Worm (Caenorhabditis elegans) whole organism, L1 larva: ENCODE results near the gene dsc-1.
A peak's percentile ranks its signal among the peaks of the same experiment; 100 is the strongest.

ENCODE experiments used
- C04F5.9 ChIP-seq: sonication (generic microtip); optimal IDR thresholded peaks from 2 replicates; lab custom pipeline; 2016; ENCODE audit warnings: missing genetic modification characterization, missing compliant biosample characterization
- Y116A8C.19 ChIP-seq: sonication (generic microtip); optimal IDR thresholded peaks from 2 replicates; lab custom pipeline; 2016; ENCODE audit warnings: missing compliant biosample characterization, missing genetic modification characterization, borderline replicate concordance
- alr-1 ChIP-seq: fragments of 200-800 bp; sonication (Bioruptor generic); optimal IDR thresholded peaks from 2 replicates; lab custom pipeline; 2018; ENCODE audit warnings: borderline replicate concordance, mild to moderate bottlenecking, missing genetic modification characterization, missing compliant biosample characterization
- blmp-1 ChIP-seq: fragments of 150-350 bp; optimal IDR thresholded peaks from 2 replicates; lab custom pipeline; 2014; ENCODE audit warnings: missing biosample characterization, missing genetic modification characterization
- ceh-82 ChIP-seq, 3 experiments: fragments of 150-350 bp in 1 of 3; sonication (generic microtip) in 2 of 3; optimal IDR thresholded peaks; 2 replicates each; lab custom pipeline; 2014 to 2017; ENCODE audit warnings: missing biosample characterization in 3 of 3, missing genetic modification characterization in 3 of 3
- dpl-1 ChIP-seq, 3 experiments: fragments of 150-350 bp in 2 of 3; sonication (generic microtip) in 1 of 3; optimal IDR thresholded peaks; 2 replicates each; lab custom pipeline; 2014 to 2017; ENCODE audit warnings: missing biosample characterization in 3 of 3, missing genetic modification characterization in 3 of 3, missing genetic modification reagents in 3 of 3
- efl-1 ChIP-seq, 4 experiments: fragments of 150-350 bp; optimal IDR thresholded peaks in 3 of 4; peaks in 1 of 4; 1 replicate in 1 of 4; 2 replicates in 3 of 4; lab custom pipeline; 2014; ENCODE audit warnings: missing biosample characterization in 2 of 4, missing genetic modification characterization in 2 of 4, missing genetic modification reagents in 2 of 4
- efl-3 ChIP-seq: fragments of 200-800 bp; sonication (Bioruptor generic); optimal IDR thresholded peaks from 2 replicates; lab custom pipeline; 2018; ENCODE audit warnings: mild to moderate bottlenecking, missing genetic modification characterization, missing compliant biosample characterization
- elt-2 ChIP-seq: sonication (generic microtip); optimal IDR thresholded peaks from 2 replicates; lab custom pipeline; 2016; ENCODE audit warnings: missing genetic modification characterization, mild to moderate bottlenecking, inconsistent platforms, missing compliant biosample characterization, missing genetic modification reagents
- elt-3 ChIP-seq, 6 experiments: fragments of 150-350 bp in 1 of 6; sonication (generic microtip); optimal IDR thresholded peaks; 2 replicates each; lab custom pipeline; 2017 to 2018; ENCODE audit warnings: missing biosample characterization in 6 of 6, missing genetic modification characterization in 6 of 6, inconsistent platforms in 1 of 6
- fkh-8 ChIP-seq: sonication (generic microtip); optimal IDR thresholded peaks from 2 replicates; lab custom pipeline; 2016; ENCODE audit warnings: mild to moderate bottlenecking, missing genetic modification characterization, missing compliant biosample characterization
- fos-1 ChIP-seq: fragments of 150-350 bp; optimal IDR thresholded peaks from 2 replicates; lab custom pipeline; 2014; ENCODE audit warnings: missing biosample characterization, missing genetic modification characterization
- grh-1 ChIP-seq: fragments of 200-800 bp; sonication (Bioruptor generic); IDR thresholded peaks from 2 replicates; pipeline ENCODE4 v1.3.6; 2022; ENCODE audit warnings: missing genetic modification reagents, missing genetic modification characterization, missing compliant biosample characterization
- hlh-17 ChIP-seq: fragments of 200-800 bp; sonication (Bioruptor generic); optimal IDR thresholded peaks from 2 replicates; lab custom pipeline; 2018; ENCODE audit warnings: missing genetic modification characterization, mild to moderate bottlenecking, missing compliant biosample characterization, moderate library complexity, borderline replicate concordance
- hlh-4 ChIP-seq: sonication (generic microtip); optimal IDR thresholded peaks from 2 replicates; lab custom pipeline; 2016; ENCODE audit warnings: mild to moderate bottlenecking, missing genetic modification characterization, missing compliant biosample characterization
- jun-1 ChIP-seq: fragments of 150-350 bp; optimal IDR thresholded peaks from 2 replicates; lab custom pipeline; 2014; ENCODE audit warnings: missing biosample characterization, missing genetic modification reagents, missing genetic modification characterization
- lin-14 ChIP-seq: fragments of 200-800 bp; sonication (Bioruptor generic); optimal IDR thresholded peaks from 2 replicates; lab custom pipeline; 2018; ENCODE audit warnings: mild to moderate bottlenecking, missing genetic modification characterization, moderate library complexity, missing compliant biosample characterization
- lsy-2 ChIP-seq, 2 experiments: fragments of 150-350 bp; optimal IDR thresholded peaks; 2 replicates each; lab custom pipeline; 2014; ENCODE audit warnings: missing biosample characterization in 2 of 2, missing genetic modification characterization in 2 of 2
- mef-2 ChIP-seq: fragments of 150-350 bp; optimal IDR thresholded peaks from 2 replicates; lab custom pipeline; 2014; ENCODE audit warnings: missing biosample characterization, missing genetic modification characterization
- mep-1 ChIP-seq: fragments of 150-350 bp; optimal IDR thresholded peaks from 2 replicates; lab custom pipeline; 2014; ENCODE audit warnings: missing biosample characterization, missing genetic modification characterization
- nhr-11 ChIP-seq: fragments of 150-350 bp; optimal IDR thresholded peaks from 2 replicates; lab custom pipeline; 2014; ENCODE audit warnings: missing biosample characterization, missing genetic modification characterization
- nhr-12 ChIP-seq: sonication (generic microtip); optimal IDR thresholded peaks from 2 replicates; lab custom pipeline; 2017; ENCODE audit warnings: missing biosample characterization, missing genetic modification characterization
- nhr-19 ChIP-seq: fragments of 200-800 bp; sonication (Bioruptor generic); conservative IDR thresholded peaks from 2 replicates; pipeline ENCODE4 v1.3.6; 2022; ENCODE audit warnings: missing genetic modification characterization, missing compliant biosample characterization
- nhr-20 ChIP-seq: sonication (generic microtip); optimal IDR thresholded peaks from 2 replicates; lab custom pipeline; 2016; ENCODE audit warnings: mild to moderate bottlenecking, missing genetic modification characterization, missing compliant biosample characterization
- nhr-237 ChIP-seq: fragments of 150-350 bp; optimal IDR thresholded peaks from 2 replicates; lab custom pipeline; 2014; ENCODE audit warnings: missing biosample characterization, missing genetic modification characterization
- nhr-71 ChIP-seq: sonication (generic microtip); optimal IDR thresholded peaks from 2 replicates; lab custom pipeline; 2016; ENCODE audit warnings: mild to moderate bottlenecking, missing genetic modification characterization, moderate library complexity, missing compliant biosample characterization
- nhr-76 ChIP-seq: sonication (generic microtip); optimal IDR thresholded peaks from 2 replicates; lab custom pipeline; 2017; ENCODE audit warnings: missing biosample characterization, missing genetic modification characterization
- nhr-77 ChIP-seq: fragments of 150-350 bp; optimal IDR thresholded peaks from 2 replicates; lab custom pipeline; 2014; ENCODE audit warnings: missing biosample characterization, missing genetic modification characterization
- nhr-85 ChIP-seq: sonication (generic microtip); peaks from one replicate; lab custom pipeline; 2016; ENCODE audit warnings: missing genetic modification characterization, inconsistent platforms, missing compliant biosample characterization
- nhr-90 ChIP-seq: sonication (generic microtip); optimal IDR thresholded peaks from 2 replicates; lab custom pipeline; 2016; ENCODE audit warnings: mild to moderate bottlenecking, missing genetic modification characterization, missing compliant biosample characterization; ENCODE audit not compliant: poor library complexity
- pag-3 ChIP-seq: sonication (generic microtip); optimal IDR thresholded peaks from 2 replicates; lab custom pipeline; 2017; ENCODE audit warnings: missing genetic modification characterization, mild to moderate bottlenecking, missing compliant biosample characterization, antibody characterized with exemption, borderline replicate concordance; ENCODE audit not compliant: insufficient read depth
- pqm-1 ChIP-seq: sonication (generic microtip); optimal IDR thresholded peaks from 3 replicates; lab custom pipeline; 2017; ENCODE audit warnings: missing biosample characterization, missing genetic modification characterization
- rnt-1 ChIP-seq: sonication (generic microtip); optimal IDR thresholded peaks from 2 replicates; lab custom pipeline; 2016; ENCODE audit warnings: mild to moderate bottlenecking, missing genetic modification characterization, moderate library complexity, missing compliant biosample characterization
- skn-1 ChIP-seq: fragments of 150-350 bp; optimal IDR thresholded peaks from 2 replicates; lab custom pipeline; 2014; ENCODE audit warnings: missing biosample characterization, missing genetic modification characterization
- swsn-7 ChIP-seq: sonication (generic microtip); optimal IDR thresholded peaks from 2 replicates; lab custom pipeline; 2016; ENCODE audit warnings: missing genetic modification characterization, missing compliant biosample characterization
- tbx-2 ChIP-seq: sonication (generic microtip); optimal IDR thresholded peaks from 2 replicates; lab custom pipeline; 2016; ENCODE audit warnings: missing genetic modification characterization, missing compliant biosample characterization
- unc-30 ChIP-seq: sonication (generic microtip); optimal IDR thresholded peaks from 2 replicates; lab custom pipeline; 2017; ENCODE audit warnings: missing biosample characterization, missing genetic modification characterization
- unc-86 ChIP-seq: sonication (generic microtip); optimal IDR thresholded peaks from 2 replicates; lab custom pipeline; 2016; ENCODE audit warnings: missing genetic modification characterization, missing compliant biosample characterization
- unc-98 ChIP-seq: fragments of 200-800 bp; sonication (Bioruptor generic); IDR thresholded peaks from 2 replicates; pipeline ENCODE4 v1.3.6; 2022; ENCODE audit warnings: missing genetic modification characterization, missing compliant biosample characterization
- zag-1 ChIP-seq: fragments of 150-350 bp; optimal IDR thresholded peaks from 2 replicates; lab custom pipeline; 2014; ENCODE audit warnings: missing biosample characterization, missing genetic modification characterization
- zip-4 ChIP-seq: fragments of 200-800 bp; sonication (Bioruptor generic); optimal IDR thresholded peaks from 2 replicates; lab custom pipeline; 2018; ENCODE audit warnings: mild to moderate bottlenecking, missing genetic modification characterization, moderate library complexity, missing compliant biosample characterization
- ztf-11 ChIP-seq, 2 experiments: sonication (generic microtip); optimal IDR thresholded peaks; 2 replicates each; lab custom pipeline; 2016 to 2017; ENCODE audit warnings: missing genetic modification characterization in 2 of 2, missing biosample characterization in 1 of 2, missing compliant biosample characterization in 1 of 2
- ztf-4 ChIP-seq: fragments of 150-350 bp; optimal IDR thresholded peaks from 2 replicates; lab custom pipeline; 2014; ENCODE audit warnings: missing biosample characterization, missing genetic modification characterization

The dsc-1 gene

DNA sequence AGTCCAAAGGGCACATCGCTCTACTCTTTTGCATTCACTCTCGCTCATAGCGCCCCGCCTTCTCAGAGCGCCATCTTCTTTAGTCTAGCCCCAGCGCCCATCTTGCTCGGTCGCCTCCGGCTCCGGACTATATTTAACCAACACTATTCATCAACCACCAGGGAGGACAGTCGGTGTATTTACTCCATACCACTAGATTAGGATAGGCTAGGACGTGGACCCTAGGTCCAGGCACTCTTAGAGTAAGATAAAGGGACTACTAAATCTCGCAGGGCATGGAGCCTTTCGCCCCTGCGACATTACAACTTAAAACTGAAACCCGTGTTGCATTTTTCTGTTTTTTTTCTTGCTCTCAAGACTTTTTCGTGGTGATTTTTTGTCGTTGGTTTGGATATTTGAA, 12.9 kb upstream of the dsc-1 start:
- TF ChIP-seq zag-1 (tag; lab: Kevin White, UChicago), result no peak
- no peak for TF ChIP-seq pqm-1 (tag; lab: Kevin White, UChicago)
- TF ChIP-seq unc-86, result no peak
- no peak for TF ChIP-seq zip-4 (GFP tag; lab: Kevin White, UChicago)
- TF ChIP-seq nhr-19 (GFP tag; lab: Robert Waterston, UW), result no peak
- TF ChIP-seq, all 84 proteins: peak for 0

DNA sequence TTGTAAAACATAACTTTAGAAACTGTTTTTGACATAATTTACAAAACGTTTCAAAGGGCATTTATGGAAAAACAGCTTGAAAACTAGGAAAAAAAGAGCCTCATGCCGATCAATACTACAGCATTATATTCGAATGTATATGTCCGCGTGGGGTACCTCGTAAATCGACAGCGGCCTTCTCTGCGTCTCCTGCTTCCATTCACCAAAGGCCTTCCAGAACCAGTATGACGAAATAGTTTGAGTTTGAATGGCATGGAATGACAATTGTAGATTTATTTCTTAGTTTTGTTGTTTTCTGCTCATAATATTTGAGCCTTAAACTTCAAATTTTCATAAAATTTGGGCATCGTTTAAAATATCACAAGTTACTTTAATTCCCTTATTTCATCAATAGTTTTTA, 10.8 kb upstream of the dsc-1 start:
- peak; percentile 49 for TF ChIP-seq skn-1 (tag; lab: Kevin White, UChicago)
- TF ChIP-seq ceh-82 (tag; optimal IDR thresholded peaks at IDR 0.05; lab: Kevin White, UChicago), result peak in 1 of 3 experiments; percentile 1
- peak; percentile 47 for TF ChIP-seq lin-14
- TF ChIP-seq mep-1 (tag; lab: Kevin White, UChicago), result peak; percentile 1
- TF ChIP-seq nhr-12 (tag; lab: Kevin White, UChicago), result no peak
- TF ChIP-seq nhr-19 (GFP tag; lab: Robert Waterston, UW), result no peak
- TF ChIP-seq efl-3, result no peak
- peak; percentile 15 for TF ChIP-seq nhr-71 (tag; lab: Kevin White, UChicago)
- TF ChIP-seq rnt-1, result peak; percentile 9
- TF ChIP-seq zip-4 (GFP tag; lab: Kevin White, UChicago), result peak; percentile 13

ce11 chrX:15042549-15042948, 7.9 kb upstream of the dsc-1 start:
- TF ChIP-seq blmp-1 (tag; lab: Kevin White, UChicago) (peak; percentile 23), nhr-85 (tag; lab: Kevin White, UChicago) (peak; percentile 64), nhr-20 (no peak), lin-14 (peak; percentile 31), jun-1 (tag; lab: Kevin White, UChicago) (no peak), pag-3 (tag; lab: Kevin White, UChicago) (no peak), nhr-77 (no peak)

- TF ChIP-seq fkh-8 (peak; percentile 9), C04F5.9 (tag; lab: Kevin White, UChicago) (no peak), nhr-76 (tag; lab: Kevin White, UChicago) (no peak), nhr-237 (no peak), nhr-90 (no peak)
Measured at ce11 chrX:15041340-15041739, 6.7 kb upstream of the dsc-1 start.

DNA sequence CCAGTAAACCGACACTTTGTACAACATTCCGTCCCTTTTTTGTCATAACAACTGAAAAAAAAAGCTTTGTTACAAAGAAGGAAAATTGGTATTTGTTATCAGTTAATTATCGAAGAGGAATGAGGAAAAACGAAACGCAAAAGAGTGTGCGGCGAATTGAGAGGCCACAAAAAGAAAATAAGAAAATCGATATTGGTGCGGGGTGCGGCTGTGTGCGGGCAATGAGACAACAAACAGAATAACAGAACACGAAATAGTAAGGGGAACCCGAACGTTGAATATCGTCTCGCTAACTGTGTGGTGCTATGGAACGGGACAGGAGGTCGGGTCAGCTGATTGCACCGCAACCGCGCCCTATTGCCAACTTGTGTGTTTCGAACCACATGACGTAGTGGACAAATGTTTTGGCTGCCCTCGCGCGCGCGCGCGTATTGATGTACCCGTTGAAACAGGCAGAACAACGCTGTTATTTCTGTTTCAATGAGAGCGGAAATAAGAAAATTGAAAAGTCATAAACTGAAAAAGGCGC, 6.0 kb upstream of the dsc-1 start, which contains the start of gene C18B12.4:
TSS of gene C18B12.4 (minus strand) at position 51 of the 529 bp plus-strand sequence.
- TF ChIP-seq grh-1 (GFP tag; lab: Robert Waterston, UW) (peak; percentile 66), lsy-2 (tag; optimal IDR thresholded peaks at IDR 0.05; lab: Kevin White, UChicago) (peak; percentile 63 to 82), tbx-2 (tag; lab: Kevin White, UChicago) (peak; percentile 86), efl-1 (optimal IDR thresholded peaks at IDR 0.05; lab: Kevin White, UChicago) (peak; percentile 58 to 69), efl-1 (GFP tag; optimal IDR thresholded peaks at IDR 0.05 in 1 of 2; lab: Kevin White, UChicago) (peak; percentile 63 to 95), hlh-4 (no peak), dpl-1 (GFP tag; optimal IDR thresholded peaks at IDR 0.05; lab: Kevin White, UChicago) (peak; percentile 70 to 82 (median 77)), nhr-237 (peak; percentile 46), nhr-19 (GFP tag; lab: Robert Waterston, UW) (peak; percentile 87), C04F5.9 (tag; lab: Kevin White, UChicago) (peak; percentile 35), zag-1 (tag; lab: Kevin White, UChicago) (no peak), unc-98 (no peak), Y116A8C.19 (tag; lab: Kevin White, UChicago) (no peak), ztf-4 (tag; lab: Kevin White, UChicago) (peak; percentile 71), alr-1 (tag; lab: Kevin White, UChicago) (no peak), swsn-7 (tag; lab: Kevin White, UChicago) (peak; percentile 78), elt-2 (tag; lab: Kevin White, UChicago) (peak; percentile 23), mef-2 (tag; lab: Kevin White, UChicago) (no peak), fos-1 (peak; percentile 38), ztf-11 (tag; optimal IDR thresholded peaks at IDR 0.05; lab: Kevin White, UChicago) (peak in 1 of 2 experiments; percentile 19), nhr-71 (tag; lab: Kevin White, UChicago) (peak; percentile 96), nhr-12 (tag; lab: Kevin White, UChicago) (no peak), nhr-11 (tag; lab: Kevin White, UChicago) (no peak), skn-1 (tag; lab: Kevin White, UChicago) (peak; percentile 93), elt-3 (tag; optimal IDR thresholded peaks at IDR 0.05; lab: Kevin White, UChicago) (peak in 2 of 6 experiments; percentile 69 to 84), rnt-1 (peak; percentile 87), blmp-1 (tag; lab: Kevin White, UChicago) (peak; percentile 63), unc-30 (tag; lab: Kevin White, UChicago) (no peak), hlh-17 (GFP tag; lab: Kevin White, UChicago) (no peak)
